Fruit fly (Drosophila melanogaster): Measurements from ENCODE around the gene Lasp.
A peak's percentile ranks its signal among the peaks of the same experiment; 100 is the strongest.

The Lasp gene

DNA sequence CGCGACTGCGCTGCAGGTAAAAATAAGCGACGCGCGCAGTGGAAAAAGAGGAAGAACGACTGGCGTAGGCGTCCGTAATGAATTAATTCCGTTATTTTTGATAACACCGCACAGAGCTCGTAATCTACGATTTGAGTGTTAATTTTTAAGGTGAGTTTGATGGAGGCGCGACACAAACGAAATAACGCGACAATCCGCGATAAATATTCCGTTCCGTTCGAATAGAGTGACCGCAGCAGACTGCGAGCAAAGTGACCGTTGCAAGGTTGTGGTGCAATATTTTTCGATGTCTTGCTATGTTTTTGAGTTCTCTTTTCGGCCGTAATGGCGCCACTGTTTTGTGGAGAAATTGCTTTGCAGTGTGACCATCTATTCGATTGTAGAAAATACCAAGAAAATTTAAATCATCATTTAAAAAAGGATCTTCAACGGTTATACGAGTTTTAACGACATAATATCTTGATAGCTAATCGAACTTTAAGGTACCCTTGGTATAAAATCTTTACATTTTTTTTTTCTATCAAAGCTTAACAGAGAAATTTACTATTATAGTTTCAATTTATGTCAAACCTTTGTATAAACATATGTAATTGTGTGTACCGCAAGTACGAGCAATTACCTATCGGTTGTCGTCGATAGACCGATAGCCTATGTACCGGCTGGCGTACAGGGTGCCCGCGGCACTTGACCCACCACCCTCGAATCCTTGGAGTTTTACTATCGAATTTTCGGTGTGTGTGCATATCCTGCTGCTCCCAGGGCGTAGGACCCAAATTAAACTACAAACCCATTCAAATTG is at the start of gene Lasp, which contains the start of the genes CG43954 and Dab:
TSS of gene Lasp (minus strand) at position 248 of the 799 bp plus-strand sequence.
TSS of gene CG43954 (minus strand) at position 248 of the 799 bp plus-strand sequence.
TSS of gene Dab (plus strand) at position 697 of the 799 bp plus-strand sequence.
- TF ChIP-seq Eip78C (GFP tag) (peak; percentile 71), fd59A (GFP tag; optimal IDR thresholded peaks at IDR 0.05) (no peak), dsx (GFP tag; optimal IDR thresholded peaks at IDR 0.05; ENCODE audit: poor library complexity, severe bottlenecking) (no peak), CG16779 (tag; optimal IDR thresholded peaks at IDR 0.05) (peak; percentile 17), CG3032 (tag; optimal IDR thresholded peaks at IDR 0.05) (peak; percentile 8), pdm3 (GFP tag; optimal IDR thresholded peaks at IDR 0.05) (no peak), CG8119 (GFP tag; IDR thresholded peaks at IDR 0.05) (no peak), CG3919 (GFP tag; optimal IDR thresholded peaks at IDR 0.05) (peak; percentile 59), eg (GFP tag; IDR thresholded peaks at IDR 0.05) (peak; percentile 50; the same call in 2 of the 3 replicates), CG10631 (GFP tag; optimal IDR thresholded peaks at IDR 0.05) (no peak), Sox15 (GFP tag; optimal IDR thresholded peaks at IDR 0.05) (no peak), ss (GFP tag; optimal IDR thresholded peaks at IDR 0.05) (peak in 1 of 2 experiments; percentile 41), CG11762 (GFP tag; optimal IDR thresholded peaks at IDR 0.05; ENCODE audit: insufficient read depth) (no peak), fkh (GFP tag; optimal IDR thresholded peaks at IDR 0.05) (no peak), CG15336 (GFP tag; IDR thresholded peaks at IDR 0.05) (peak; percentile 51; the same call in 1 of the 2 replicates), Smox (GFP tag; optimal IDR thresholded peaks at IDR 0.05) (no peak), CG32006 (GFP tag; optimal IDR thresholded peaks at IDR 0.05) (no peak), Eip93F (GFP tag; optimal IDR thresholded peaks at IDR 0.05) (no peak), Lpt (GFP tag; optimal IDR thresholded peaks at IDR 0.05) (no peak), svp (GFP tag) (peak; percentile 58), Gug (GFP tag; IDR thresholded peaks at IDR 0.05) (no peak), Ets96B (tag; optimal IDR thresholded peaks at IDR 0.05) (no peak), Blimp-1 (GFP tag; optimal IDR thresholded peaks at IDR 0.05) (no peak), CG6163 (GFP tag; IDR thresholded peaks at IDR 0.05) (peak; percentile 57), CG8319 (GFP tag; optimal IDR thresholded peaks at IDR 0.05) (no peak), net (GFP tag; optimal IDR thresholded peaks at IDR 0.05) (peak; percentile 32), topi (GFP tag; optimal IDR thresholded peaks at IDR 0.05) (peak; percentile 32), CG31627 (GFP tag; optimal IDR thresholded peaks at IDR 0.05) (peak; percentile 28), CG8632 (GFP tag; optimal IDR thresholded peaks at IDR 0.05) (no peak), Sox102F (GFP tag; optimal IDR thresholded peaks at IDR 0.05) (peak; percentile 21), CG6792 (GFP tag; optimal IDR thresholded peaks at IDR 0.05) (no peak), CG4318 (GFP tag; optimal IDR thresholded peaks at IDR 0.05) (no peak), salr (GFP tag; optimal IDR thresholded peaks at IDR 0.05) (no peak), Sox14 (GFP tag; optimal IDR thresholded peaks at IDR 0.05) (peak; percentile 29), dac (GFP tag; optimal IDR thresholded peaks at IDR 0.05) (no peak), CG9139 (GFP tag; optimal IDR thresholded peaks at IDR 0.05) (peak; percentile 20), acj6 (GFP tag; optimal IDR thresholded peaks at IDR 0.05) (no peak), cyc (GFP tag; optimal IDR thresholded peaks at IDR 0.05) (no peak), achi (GFP tag; optimal IDR thresholded peaks at IDR 0.05) (peak; percentile 7), esn (GFP tag; optimal IDR thresholded peaks at IDR 0.05) (peak; percentile 22), CG11902 (GFP tag; optimal IDR thresholded peaks at IDR 0.05) (no peak), lz (GFP tag; optimal IDR thresholded peaks at IDR 0.05) (peak; percentile 16), CG34406 (GFP tag; optimal IDR thresholded peaks at IDR 0.05) (no peak), CG7368 (GFP tag; optimal IDR thresholded peaks at IDR 0.05) (no peak), Hr38 (GFP tag; optimal IDR thresholded peaks at IDR 0.05) (no peak), CG11294 (GFP tag; IDR thresholded peaks at IDR 0.05) (no peak), Met (GFP tag; optimal IDR thresholded peaks at IDR 0.05) (peak; percentile 35), CG1621 (tag; optimal IDR thresholded peaks at IDR 0.05) (peak; percentile 22), CG6276 (GFP tag; optimal IDR thresholded peaks at IDR 0.05) (peak; percentile 11), CG6854 (GFP tag; optimal IDR thresholded peaks at IDR 0.05) (peak; percentile 27), vri (GFP tag; optimal IDR thresholded peaks at IDR 0.05) (peak; percentile 50)
